Fruit fly (Drosophila melanogaster) whole organism, embryonic: Measurements from ENCODE around the gene CG14839.
A peak's percentile ranks its signal among the peaks of the same experiment; 100 is the strongest.

ENCODE experiments used
- Atf-2 ChIP-seq: fragments of 200-800 bp; sonication (Bioruptor generic); optimal IDR thresholded peaks from 2 replicates; lab custom pipeline; 2016; ENCODE audit warnings: missing biosample characterization, missing genetic modification characterization
- Atf6 ChIP-seq: fragments of 200-800 bp; sonication (Bioruptor generic); IDR thresholded peaks from 2 replicates; pipeline ENCODE4 v1.3.6; 2022; ENCODE audit warnings: missing biosample characterization, missing genetic modification characterization
- CG10267 ChIP-seq: fragments of 200-800 bp; sonication (Bioruptor generic); optimal IDR thresholded peaks from 2 replicates; lab custom pipeline; 2018; ENCODE audit warnings: missing biosample characterization, mild to moderate bottlenecking, missing genetic modification characterization, moderate library complexity
- CG11093 ChIP-seq: fragments of 200-800 bp; sonication (Bioruptor generic); IDR thresholded peaks from 3 replicates; pipeline ENCODE4 v1.3.6; 2022; ENCODE audit warnings: missing biosample characterization, missing genetic modification characterization
- CG12769 ChIP-seq: fragments of 200-800 bp; sonication (Bioruptor generic); optimal IDR thresholded peaks from 2 replicates; lab custom pipeline; 2019; ENCODE audit warnings: missing biosample characterization, mild to moderate bottlenecking, missing genetic modification characterization, moderate library complexity
- CG13296 ChIP-seq: fragments of 200-800 bp; sonication (Bioruptor generic); optimal IDR thresholded peaks from 3 replicates; lab custom pipeline; 2018; ENCODE audit warnings: missing biosample characterization, mild to moderate bottlenecking, missing genetic modification characterization
- CG13894 ChIP-seq: fragments of 200-800 bp; sonication (Bioruptor generic); optimal IDR thresholded peaks from 3 replicates; lab custom pipeline; 2018; ENCODE audit warnings: missing biosample characterization, mild to moderate bottlenecking, missing genetic modification characterization, moderate library complexity
- CG2116 ChIP-seq: fragments of 200-800 bp; sonication (Bioruptor generic); optimal IDR thresholded peaks from 3 replicates; lab custom pipeline; 2018; ENCODE audit warnings: missing biosample characterization, mild to moderate bottlenecking, missing genetic modification characterization
- CG2199 ChIP-seq: fragments of 200-800 bp; sonication (Bioruptor generic); IDR thresholded peaks from 3 replicates; pipeline ENCODE4 v1.3.6; 2022; ENCODE audit warnings: missing biosample characterization, missing genetic modification characterization
- CG3995 ChIP-seq: fragments of 200-800 bp; sonication (Bioruptor generic); optimal IDR thresholded peaks from 3 replicates; lab custom pipeline; 2016; ENCODE audit warnings: missing biosample characterization, missing genetic modification characterization
- CG5245 ChIP-seq: fragments of 200-800 bp; sonication (Bioruptor generic); optimal IDR thresholded peaks from 3 replicates; lab custom pipeline; 2016; ENCODE audit warnings: missing biosample characterization, missing genetic modification characterization
- CG5953 ChIP-seq: fragments of 200-800 bp; sonication (Bioruptor generic); IDR thresholded peaks from 2 replicates; pipeline ENCODE4 v1.3.6; 2022; ENCODE audit warnings: missing biosample characterization, missing genetic modification characterization
- CG6254 ChIP-seq: fragments of 200-800 bp; sonication (Bioruptor generic); optimal IDR thresholded peaks from 3 replicates; lab custom pipeline; 2017; ENCODE audit warnings: mild to moderate bottlenecking, missing biosample characterization, missing genetic modification reagents, missing genetic modification characterization
- CG6272 ChIP-seq: fragments of 200-800 bp; sonication (Bioruptor generic); IDR thresholded peaks from 2 replicates; pipeline ENCODE4 v1.3.6; 2022; ENCODE audit warnings: missing biosample characterization, missing genetic modification characterization
- CG6765 ChIP-seq: fragments of 200-800 bp; sonication (Bioruptor generic); optimal IDR thresholded peaks from 3 replicates; lab custom pipeline; 2017; ENCODE audit warnings: missing biosample characterization, mild to moderate bottlenecking, missing genetic modification characterization
- CG7556 ChIP-seq: fragments of 200-800 bp; sonication (Bioruptor generic); optimal IDR thresholded peaks from 2 replicates; lab custom pipeline; 2017; ENCODE audit warnings: missing biosample characterization, mild to moderate bottlenecking, missing genetic modification characterization
- CG7839 ChIP-seq: fragments of 200-800 bp; sonication (Bioruptor generic); optimal IDR thresholded peaks from 3 replicates; lab custom pipeline; 2018; ENCODE audit warnings: missing biosample characterization, mild to moderate bottlenecking, missing genetic modification characterization, moderate library complexity
- CG8765 ChIP-seq: fragments of 200-800 bp; sonication (Bioruptor generic); IDR thresholded peaks from 2 replicates; pipeline ENCODE4 v1.3.6; 2022; ENCODE audit warnings: missing biosample characterization, missing genetic modification characterization
- CG9797 ChIP-seq: fragments of 200-800 bp; sonication (Bioruptor generic); optimal IDR thresholded peaks from 3 replicates; lab custom pipeline; 2018; ENCODE audit warnings: missing biosample characterization, mild to moderate bottlenecking, missing genetic modification characterization
- Camta ChIP-seq: fragments of 200-800 bp; sonication (Bioruptor generic); optimal IDR thresholded peaks from 2 replicates; lab custom pipeline; 2016; ENCODE audit warnings: missing biosample characterization, missing genetic modification characterization
- Fer2 ChIP-seq: fragments of 200-800 bp; sonication (Bioruptor generic); optimal IDR thresholded peaks from 2 replicates; lab custom pipeline; 2018; ENCODE audit warnings: missing biosample characterization, mild to moderate bottlenecking, missing genetic modification characterization, moderate library complexity
- Gug ChIP-seq: fragments of 200-800 bp; sonication (Bioruptor generic); IDR thresholded peaks from 4 replicates; pipeline ENCODE4 v1.3.6; 2022; ENCODE audit warnings: missing biosample characterization, missing genetic modification characterization
- Hand ChIP-seq: fragments of 200-800 bp; sonication (Bioruptor generic); optimal IDR thresholded peaks from 2 replicates; lab custom pipeline; 2017; ENCODE audit warnings: mild to moderate bottlenecking, missing biosample characterization, missing genetic modification reagents, missing genetic modification characterization
- Hr3 ChIP-seq: fragments of 200-800 bp; sonication (Bioruptor generic); optimal IDR thresholded peaks from 3 replicates; lab custom pipeline; 2016; ENCODE audit warnings: missing biosample characterization, missing genetic modification characterization
- Hsf ChIP-seq: fragments of 200-800 bp; sonication (Bioruptor generic); optimal IDR thresholded peaks from 3 replicates; lab custom pipeline; 2016; ENCODE audit warnings: missing biosample characterization, missing genetic modification characterization
- Lim3 ChIP-seq: fragments of 200-800 bp; sonication (Bioruptor generic); IDR thresholded peaks from 2 replicates; pipeline ENCODE4 v1.3.6; 2022; ENCODE audit warnings: missing biosample characterization, missing genetic modification characterization
- Mad ChIP-seq: fragments of 200-800 bp; sonication (Bioruptor generic); optimal IDR thresholded peaks from 2 replicates; lab custom pipeline; 2016; ENCODE audit warnings: missing biosample characterization, missing genetic modification characterization
- NFAT ChIP-seq: fragments of 200-800 bp; sonication (Bioruptor generic); IDR thresholded peaks from 2 replicates; pipeline ENCODE4 v1.3.6; 2022; ENCODE audit warnings: missing biosample characterization, missing genetic modification characterization
- Nf-YC ChIP-seq: fragments of 200-800 bp; optimal IDR thresholded peaks from 3 replicates; lab custom pipeline; 2019; ENCODE audit warnings: missing biosample characterization, mild to moderate bottlenecking, missing genetic modification characterization, moderate library complexity
- NfI ChIP-seq: fragments of 200-800 bp; sonication (Bioruptor generic); optimal IDR thresholded peaks from 3 replicates; lab custom pipeline; 2018; ENCODE audit warnings: missing biosample characterization, mild to moderate bottlenecking, missing genetic modification characterization, moderate library complexity
- Optix ChIP-seq: fragments of 200-800 bp; sonication (Bioruptor generic); IDR thresholded peaks from 3 replicates; pipeline ENCODE4 v1.3.6; 2022; ENCODE audit warnings: missing biosample characterization, missing genetic modification characterization
- Sin3A ChIP-seq: fragments of >200 bp; optimal IDR thresholded peaks from 2 replicates; lab custom pipeline; 2018
- Sox100B ChIP-seq: fragments of 200-800 bp; sonication (Bioruptor generic); optimal IDR thresholded peaks from 3 replicates; lab custom pipeline; 2018; ENCODE audit warnings: missing biosample characterization, mild to moderate bottlenecking, missing genetic modification characterization
- Tbp ChIP-seq: fragments of >200 bp; optimal IDR thresholded peaks from 2 replicates; lab custom pipeline; 2018; ENCODE audit warnings: missing biosample characterization, missing genetic modification characterization
- Trl ChIP-seq, 3 experiments: fragments of >200 bp in 2 of 3; fragments of 200-800 bp in 1 of 3; sonication (Bioruptor generic) in 1 of 3; optimal IDR thresholded peaks; 2 replicates in 1 of 3; 3 replicates in 2 of 3; lab custom pipeline; 2016 to 2017; ENCODE audit warnings: missing biosample characterization in 1 of 3, missing genetic modification characterization in 1 of 3
- bbx ChIP-seq: fragments of 200-800 bp; sonication (Bioruptor generic); IDR thresholded peaks from 2 replicates; pipeline ENCODE4 v1.3.6; 2022; ENCODE audit warnings: missing biosample characterization, missing genetic modification characterization; ENCODE audit not compliant: partially characterized antibody
- bcd ChIP-seq: fragments of 200-800 bp; sonication (Bioruptor generic); optimal IDR thresholded peaks from 2 replicates; lab custom pipeline; 2017; ENCODE audit warnings: missing biosample characterization, mild to moderate bottlenecking, missing genetic modification characterization
- dmrt99B ChIP-seq: fragments of 200-800 bp; sonication (Bioruptor generic); optimal IDR thresholded peaks from 2 replicates; lab custom pipeline; 2018; ENCODE audit warnings: missing biosample characterization, mild to moderate bottlenecking, missing genetic modification characterization, moderate library complexity
- hbn ChIP-seq: fragments of 200-800 bp; sonication (Bioruptor generic); IDR thresholded peaks from 2 replicates; pipeline ENCODE4 v1.3.6; 2022; ENCODE audit warnings: missing biosample characterization, missing genetic modification characterization; ENCODE audit not compliant: partially characterized antibody
- jumu ChIP-seq: fragments of 200-800 bp; sonication (Bioruptor generic); optimal IDR thresholded peaks from 3 replicates; lab custom pipeline; 2016; ENCODE audit warnings: missing biosample characterization, missing genetic modification characterization
- ken ChIP-seq: fragments of 200-800 bp; sonication (Bioruptor generic); IDR thresholded peaks from 3 replicates; pipeline ENCODE4 v1.3.6; 2022; ENCODE audit warnings: missing biosample characterization, missing genetic modification characterization
- kni ChIP-seq: fragments of 200-800 bp; sonication (Bioruptor generic); optimal IDR thresholded peaks from 3 replicates; lab custom pipeline; 2017; ENCODE audit warnings: mild to moderate bottlenecking, missing biosample characterization, missing genetic modification reagents, missing genetic modification characterization
- lmd ChIP-seq: fragments of 200-800 bp; sonication (Bioruptor generic); IDR thresholded peaks from 2 replicates; pipeline ENCODE4 v1.3.6; 2022; ENCODE audit warnings: missing biosample characterization, missing genetic modification characterization
- mam ChIP-seq: fragments of 200-800 bp; sonication (Bioruptor generic); optimal IDR thresholded peaks from 3 replicates; lab custom pipeline; 2016; ENCODE audit warnings: missing biosample characterization, missing genetic modification characterization
- p53 ChIP-seq: fragments of 200-800 bp; sonication (Bioruptor generic); optimal IDR thresholded peaks from 2 replicates; lab custom pipeline; 2016; ENCODE audit warnings: missing biosample characterization, missing genetic modification characterization
- peb ChIP-seq: fragments of 200-800 bp; sonication (Bioruptor generic); IDR thresholded peaks from 2 replicates; pipeline ENCODE4 v1.3.6; 2022; ENCODE audit warnings: missing biosample characterization, missing genetic modification characterization
- pzg ChIP-seq: fragments of 200-800 bp; sonication (Bioruptor generic); optimal IDR thresholded peaks from 3 replicates; lab custom pipeline; 2018; ENCODE audit warnings: missing biosample characterization, mild to moderate bottlenecking, missing genetic modification characterization, moderate library complexity
- ro ChIP-seq: fragments of 200-800 bp; sonication (Bioruptor generic); IDR thresholded peaks from 2 replicates; pipeline ENCODE4 v1.3.6; 2022; ENCODE audit warnings: missing biosample characterization, missing genetic modification characterization
- run ChIP-seq: fragments of 200-800 bp; sonication (Bioruptor generic); optimal IDR thresholded peaks from 3 replicates; lab custom pipeline; 2018; ENCODE audit warnings: missing biosample characterization, mild to moderate bottlenecking, missing genetic modification characterization
- sens-2 ChIP-seq: fragments of 200-800 bp; sonication (Bioruptor generic); IDR thresholded peaks from 2 replicates; pipeline ENCODE4 v1.3.6; 2022; ENCODE audit warnings: missing biosample characterization, missing genetic modification characterization
- slbo ChIP-seq: fragments of 200-800 bp; sonication (Bioruptor generic); IDR thresholded peaks from 2 replicates; pipeline ENCODE4 v1.3.6; 2022; ENCODE audit warnings: missing biosample characterization, missing genetic modification characterization
- tio ChIP-seq: fragments of 200-800 bp; sonication (Bioruptor generic); optimal IDR thresholded peaks from 2 replicates; lab custom pipeline; 2017; ENCODE audit warnings: missing biosample characterization, missing genetic modification characterization, inconsistent platforms
- usp ChIP-seq: fragments of >200 bp; optimal IDR thresholded peaks from 2 replicates; lab custom pipeline; 2017; ENCODE audit warnings: missing biosample characterization, missing genetic modification characterization

CG14839 gene

dm6 chr3R:14299891-14300290, 37.7 kb downstream of the CG14839 start (continued):
- TF ChIP-seq Hand: no peak
- TF ChIP-seq CG6272 (GFP tag; lab: Robert Waterston, UW): no peak
- no peak for TF ChIP-seq CG7556 (GFP tag; lab: Kevin White, UChicago)
- peak; percentile 3 for TF ChIP-seq CG2116 (GFP tag; lab: Kevin White, UChicago)
- no peak for TF ChIP-seq CG5953
- no peak for TF ChIP-seq Mad (GFP tag; lab: Kevin White, UChicago)
- no peak for TF ChIP-seq dmrt99B
- no peak for TF ChIP-seq CG3995
- TF ChIP-seq Hr3 (GFP tag; lab: Kevin White, UChicago): no peak
- no peak for TF ChIP-seq usp (GFP tag; lab: Kevin White, UChicago)
- TF ChIP-seq CG10267 (tag; lab: Kevin White, UChicago): peak; percentile 3
- TF ChIP-seq run (tag; lab: Kevin White, UChicago): no peak
- no peak for TF ChIP-seq tio (GFP tag; lab: Kevin White, UChicago)
- TF ChIP-seq ken (GFP tag; lab: Robert Waterston, UW): no peak
- TF ChIP-seq Gug: no peak
- TF ChIP-seq hbn (GFP tag; lab: Robert Waterston, UW): no peak
- peak; percentile 10 for TF ChIP-seq CG6765 (GFP tag; lab: Kevin White, UChicago)
- no peak for TF ChIP-seq jumu (GFP tag; lab: Kevin White, UChicago)
- no peak for TF ChIP-seq Tbp (GFP tag; lab: Kevin White, UChicago)
- no peak for TF ChIP-seq pzg
- no peak for TF ChIP-seq Lim3 (GFP tag; lab: Robert Waterston, UW)
- no peak for TF ChIP-seq Sin3A (lab: Kevin White, UChicago)
- TF ChIP-seq kni (GFP tag; lab: Kevin White, UChicago): peak; percentile 87
- no peak for TF ChIP-seq Fer2
- TF ChIP-seq mam (GFP tag; lab: Kevin White, UChicago): no peak
- no peak for TF ChIP-seq NFAT (GFP tag; lab: Robert Waterston, UW)
- TF ChIP-seq CG13894 (tag; lab: Kevin White, UChicago): no peak
- TF ChIP-seq bbx (GFP tag; lab: Robert Waterston, UW): no peak
- TF ChIP-seq CG5245 (GFP tag; lab: Kevin White, UChicago): no peak
- TF ChIP-seq bcd (GFP tag; lab: Kevin White, UChicago): peak; percentile 5
- no peak for TF ChIP-seq CG12769
- no peak for TF ChIP-seq peb (GFP tag; lab: Robert Waterston, UW)
- TF ChIP-seq sens-2: no peak
- TF ChIP-seq Trl (optimal IDR thresholded peaks at IDR 0.05; lab: Kevin White, UChicago): no peak
- no peak for TF ChIP-seq Trl (GFP tag; optimal IDR thresholded peaks at IDR 0.05; lab: Kevin White, UChicago)
- no peak for TF ChIP-seq CG11093
- no peak for TF ChIP-seq Hsf
- no peak for TF ChIP-seq p53 (GFP tag; lab: Kevin White, UChicago)
- TF ChIP-seq Atf-2 (GFP tag; lab: Kevin White, UChicago): no peak
- TF ChIP-seq CG9797: no peak
- no peak for TF ChIP-seq slbo (GFP tag; lab: Robert Waterston, UW)
- no peak for TF ChIP-seq NfI (GFP tag; lab: Kevin White, UChicago)
- no peak for TF ChIP-seq Optix (GFP tag; lab: Robert Waterston, UW)
- TF ChIP-seq Atf6 (GFP tag; lab: Robert Waterston, UW): no peak
- TF ChIP-seq Nf-YC (tag; lab: Kevin White, UChicago): no peak
- no peak for TF ChIP-seq CG7839 (tag; lab: Kevin White, UChicago)
- no peak for TF ChIP-seq CG2199 (GFP tag; lab: Robert Waterston, UW)
- TF ChIP-seq Sox100B (GFP tag; lab: Kevin White, UChicago): peak; percentile 65
- peak; percentile 19 for TF ChIP-seq Camta (GFP tag; lab: Kevin White, UChicago)
- TF ChIP-seq CG8765: no peak
- no peak for TF ChIP-seq ro (GFP tag; lab: Robert Waterston, UW)
- peak; percentile 62 for TF ChIP-seq CG13296 (GFP tag; lab: Kevin White, UChicago)
- TF ChIP-seq lmd (GFP tag; lab: Robert Waterston, UW): no peak
- peak; percentile 43 for TF ChIP-seq CG6254
